Worm (Caenorhabditis elegans): ENCODE results near the gene C05D11.8.

- TF ChIP-seq aha-1 (tag): peak; percentile 65
- no peak for TF ChIP-seq pha-4 (GFP tag; IDR thresholded peaks at IDR 0.05)
- no peak for TF ChIP-seq pha-4 (tag; optimal IDR thresholded peaks at IDR 0.05)
- no peak for TF ChIP-seq unc-130 (GFP tag; optimal IDR thresholded peaks at IDR 0.05)
Observed at ce11 chrIII:6398124-6398523, 29.0 kb downstream of the C05D11.8 start.

All from whole organism, L4 larva.